Fruit fly (Drosophila melanogaster): ENCODE measurements around the gene RasGAP1.

The RasGAP1 gene

DNA sequence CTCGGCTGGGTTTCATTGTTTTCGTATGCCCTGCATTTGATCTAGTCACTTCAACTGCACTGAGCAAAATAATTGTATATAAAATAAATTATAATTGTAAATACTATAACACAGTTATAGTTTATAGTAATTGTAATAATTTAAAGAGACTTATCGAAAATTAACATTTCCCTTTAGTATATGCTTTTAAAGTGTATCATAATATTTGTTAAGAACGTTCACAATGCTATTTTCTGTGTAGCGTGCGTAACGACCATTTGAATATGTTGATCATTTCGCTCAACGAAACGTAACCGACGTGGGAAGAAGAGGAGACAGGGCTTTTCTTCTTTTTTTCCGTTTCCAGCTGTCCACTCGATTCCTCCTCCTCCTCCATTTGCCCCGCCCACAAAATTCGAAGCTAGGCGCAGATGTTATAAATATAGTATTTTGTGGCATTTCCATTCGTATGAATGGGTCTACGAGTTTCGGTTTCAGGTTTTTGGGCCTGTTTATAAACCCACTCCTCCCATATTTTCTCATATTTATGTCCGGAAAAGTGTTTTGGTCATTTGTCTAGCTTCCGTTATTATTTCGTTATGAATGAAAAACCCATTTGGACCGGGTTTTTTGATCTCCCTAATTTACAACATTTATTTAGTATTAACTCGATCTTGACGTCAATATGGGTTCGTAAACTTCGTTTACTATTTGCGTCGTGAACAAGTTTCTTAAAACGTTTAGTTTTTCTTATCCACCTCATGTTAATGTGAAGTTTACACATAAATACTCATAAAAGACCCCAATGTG lies 1.5 kb upstream of the RasGAP1 start (continued):
- TF ChIP-seq Xrp1 (GFP tag; IDR thresholded peaks at IDR 0.05) (peak; percentile 94), CG34376 (GFP tag; optimal IDR thresholded peaks at IDR 0.05) (no peak), D19B (GFP tag; optimal IDR thresholded peaks at IDR 0.05) (no peak), CG3163 (GFP tag; optimal IDR thresholded peaks at IDR 0.05) (no peak), CG17359 (tag; optimal IDR thresholded peaks at IDR 0.05) (peak; percentile 91), slbo (GFP tag; IDR thresholded peaks at IDR 0.05) (peak; percentile 69), Hr3 (GFP tag; optimal IDR thresholded peaks at IDR 0.05) (peak; percentile 71), CG6791 (GFP tag; IDR thresholded peaks at IDR 0.05; ENCODE audit: partially characterized antibody) (no peak), CG4328 (GFP tag; optimal IDR thresholded peaks at IDR 0.05) (peak; percentile 40), CG14014 (GFP tag; IDR thresholded peaks at IDR 0.05) (peak; percentile 63; the same call in 1 of the 2 replicates), CG9817 (tag; optimal IDR thresholded peaks at IDR 0.05) (peak; percentile 63), Sry-β (GFP tag; optimal IDR thresholded peaks at IDR 0.05) (peak; percentile 22), CG16779 (GFP tag; IDR thresholded peaks at IDR 0.05) (no peak), CG6813 (GFP tag; optimal IDR thresholded peaks at IDR 0.05) (peak; percentile 72), CG4404 (GFP tag; IDR thresholded peaks at IDR 0.05) (peak; percentile 89), CG11723 (GFP tag; optimal IDR thresholded peaks at IDR 0.05) (peak; percentile 38), abd-A (tag; optimal IDR thresholded peaks at IDR 0.05) (peak; percentile 90), H2.0 (GFP tag; IDR thresholded peaks at IDR 0.05) (peak; percentile 57), maf-S (GFP tag; optimal IDR thresholded peaks at IDR 0.05) (no peak), Deaf1 (tag; optimal IDR thresholded peaks at IDR 0.05) (peak; percentile 68), CG31388 (GFP tag; optimal IDR thresholded peaks at IDR 0.05) (peak; percentile 26), CG4424 (GFP tag; optimal IDR thresholded peaks at IDR 0.05) (peak; percentile 73), Sox100B (GFP tag; optimal IDR thresholded peaks at IDR 0.05) (peak; percentile 85), dm (GFP tag; optimal IDR thresholded peaks at IDR 0.05) (no peak), oc (tag; optimal IDR thresholded peaks at IDR 0.05) (peak; percentile 83), Optix (GFP tag; IDR thresholded peaks at IDR 0.05) (peak; percentile 60; the same call in 2 of the 3 replicates), CG11398 (GFP tag; optimal IDR thresholded peaks at IDR 0.05) (no peak), CG15269 (tag; optimal IDR thresholded peaks at IDR 0.05) (peak; percentile 80), sr (GFP tag; IDR thresholded peaks at IDR 0.05) (peak; percentile 68; the same call in 2 of the 3 replicates), Hand (GFP tag; optimal IDR thresholded peaks at IDR 0.05) (peak; percentile 37), Atf-2 (GFP tag; optimal IDR thresholded peaks at IDR 0.05) (no peak), Fer3 (tag; optimal IDR thresholded peaks at IDR 0.05) (peak; percentile 76), Dref (GFP tag; IDR thresholded peaks at IDR 0.05) (no peak), tna (GFP tag; IDR thresholded peaks at IDR 0.05; ENCODE audit: partially characterized antibody) (no peak), Ssrp (tag; optimal IDR thresholded peaks at IDR 0.05) (peak; percentile 89), org-1 (GFP tag; optimal IDR thresholded peaks at IDR 0.05) (peak; percentile 48), CG32767 (GFP tag; IDR thresholded peaks at IDR 0.05) (peak; percentile 82), CG6175 (GFP tag; IDR thresholded peaks at IDR 0.05) (0 out of 3 replicates have a peak, but pooled peaks have one; percentile 6), ttk (GFP tag; IDR thresholded peaks at IDR 0.05) (peak; percentile 85), HmgZ (tag; optimal IDR thresholded peaks at IDR 0.05) (no peak), Eip74EF (GFP tag; optimal IDR thresholded peaks at IDR 0.05) (peak in 1 of 2 experiments; percentile 79), CG3847 (GFP tag; IDR thresholded peaks at IDR 0.05) (peak; percentile 60), CG3726 (GFP tag; IDR thresholded peaks at IDR 0.05) (peak; percentile 84; the same call in 1 of the 3 replicates), Hsf (GFP tag; optimal IDR thresholded peaks at IDR 0.05) (no peak), CG10274 (GFP tag; optimal IDR thresholded peaks at IDR 0.05) (no peak), emc (GFP tag; optimal IDR thresholded peaks at IDR 0.05) (no peak), CG30431 (GFP tag; optimal IDR thresholded peaks at IDR 0.05) (peak; percentile 75), wek (GFP tag; optimal IDR thresholded peaks at IDR 0.05) (no peak), HLH54F (GFP tag; optimal IDR thresholded peaks at IDR 0.05) (no peak)

Measured in whole organism, embryonic.